Worm (Caenorhabditis elegans) whole organism, L3 larva: ENCODE measurements around the gene C03G6.6.
"Not testable (repeated sequence)": the region's sequence is repeated elsewhere in the genome, so short reads cannot be mapped to it uniquely, and the experiment has no call there.

Experiments
- R02D3.7 ChIP-seq: fragments of 150-350 bp; optimal IDR thresholded peaks from 2 replicates; lab custom pipeline; 2014; ENCODE audit warnings: missing biosample characterization, missing genetic modification characterization
- ZK546.5 ChIP-seq: sonication (generic microtip); optimal IDR thresholded peaks from 2 replicates; lab custom pipeline; 2017; ENCODE audit warnings: missing biosample characterization, missing genetic modification characterization
- egl-27 ChIP-seq: sonication (generic microtip); optimal IDR thresholded peaks from 4 replicates; lab custom pipeline; 2017; ENCODE audit warnings: missing biosample characterization, missing genetic modification reagents, missing genetic modification characterization
- egl-5 ChIP-seq: fragments of 150-350 bp; optimal IDR thresholded peaks from 2 replicates; lab custom pipeline; 2017; ENCODE audit warnings: missing biosample characterization, missing genetic modification reagents, missing genetic modification characterization, inconsistent platforms
- elt-1 ChIP-seq: fragments of 150-350 bp; optimal IDR thresholded peaks from 2 replicates; lab custom pipeline; 2014; ENCODE audit warnings: missing biosample characterization, missing genetic modification characterization
- elt-3 ChIP-seq, 3 experiments: fragments of 150-350 bp in 1 of 3; sonication (generic microtip) in 2 of 3; optimal IDR thresholded peaks; 2 replicates in 2 of 3; 4 replicates in 1 of 3; lab custom pipeline; 2014 to 2017; ENCODE audit warnings: missing biosample characterization in 3 of 3, missing genetic modification characterization in 3 of 3
- mdl-1 ChIP-seq: fragments of 150-350 bp; optimal IDR thresholded peaks from 2 replicates; lab custom pipeline; 2014; ENCODE audit warnings: missing biosample characterization, missing genetic modification characterization
- nhr-11 ChIP-seq: fragments of 150-350 bp; optimal IDR thresholded peaks from 2 replicates; lab custom pipeline; 2014; ENCODE audit warnings: missing biosample characterization, missing genetic modification characterization
- nhr-12 ChIP-seq: fragments of 150-350 bp; optimal IDR thresholded peaks from 2 replicates; lab custom pipeline; 2014; ENCODE audit warnings: missing biosample characterization, missing genetic modification characterization
- nhr-28 ChIP-seq: fragments of 150-350 bp; optimal IDR thresholded peaks from 2 replicates; lab custom pipeline; 2014; ENCODE audit warnings: missing biosample characterization, missing genetic modification characterization

DNA sequence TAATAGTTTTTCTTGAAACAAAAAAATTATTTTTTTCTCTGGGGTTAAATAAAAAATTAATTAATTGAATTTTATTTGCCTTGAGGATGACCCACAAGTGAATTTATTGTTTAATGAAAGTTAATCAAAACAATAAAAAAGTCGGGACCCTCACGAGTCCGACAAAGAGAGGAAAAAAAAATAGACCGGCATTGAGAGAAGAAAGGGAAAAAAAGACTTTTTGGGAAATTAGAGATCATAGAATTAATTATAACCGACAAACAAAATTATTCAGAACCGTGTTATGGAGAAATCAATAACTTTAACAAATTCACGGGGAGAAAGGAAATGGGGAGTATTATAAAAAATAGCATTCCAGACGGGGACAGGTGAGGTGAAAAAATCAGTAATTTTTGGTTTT, 20.0 kb upstream of the C03G6.6 start, which contains the start of gene F10G2.7:
- TF ChIP-seq nhr-12; R02D3.7 (tag; lab: Kevin White, UChicago); nhr-28 (tag; lab: Kevin White, UChicago); elt-3 (tag; optimal IDR thresholded peaks at IDR 0.05; lab: Kevin White, UChicago); elt-1; egl-5 (tag; lab: Kevin White, UChicago); egl-27 (tag; lab: Kevin White, UChicago); mdl-1 (tag; lab: Kevin White, UChicago); nhr-11 (tag; lab: Kevin White, UChicago); ZK546.5 (tag; lab: Kevin White, UChicago): not testable (repeated sequence)
